Worm (Caenorhabditis elegans) whole organism, L4 larva: ENCODE measurements around the gene anmt-2.

Experiments used
- F37D6.2 ChIP-seq: sonication (generic microtip); optimal IDR thresholded peaks from 2 replicates; lab custom pipeline; 2016; ENCODE audit warnings: mild to moderate bottlenecking, missing genetic modification characterization, missing compliant biosample characterization
- F44E2.7 ChIP-seq: fragments of 200-800 bp; sonication (Bioruptor generic); IDR thresholded peaks from 2 replicates; pipeline ENCODE4 v2.1.2; 2022; ENCODE audit warnings: missing genetic modification characterization, missing compliant biosample characterization
- F49E8.2 ChIP-seq: sonication (generic microtip); optimal IDR thresholded peaks from 2 replicates; lab custom pipeline; 2016; ENCODE audit warnings: missing compliant biosample characterization, mild to moderate bottlenecking, missing genetic modification characterization, borderline replicate concordance
- T20F7.1 ChIP-seq: fragments of 200-800 bp; sonication (Bioruptor generic); optimal IDR thresholded peaks from 2 replicates; lab custom pipeline; 2018; ENCODE audit warnings: mild to moderate bottlenecking, missing genetic modification characterization, missing compliant biosample characterization
- T26A8.4 ChIP-seq: fragments of 200-800 bp; sonication (Bioruptor generic); IDR thresholded peaks from 2 replicates; pipeline ENCODE4 v1.3.6; 2022; ENCODE audit warnings: missing genetic modification characterization, missing compliant biosample characterization
- Y105C5A.15 ChIP-seq: fragments of 200-800 bp; sonication (Bioruptor generic); IDR thresholded peaks from 2 replicates; pipeline ENCODE4 v1.3.6; 2022; ENCODE audit warnings: missing genetic modification characterization, missing compliant biosample characterization
- Y48G9A.11 ChIP-seq: fragments of 200-800 bp; sonication (Bioruptor generic); IDR thresholded peaks from 2 replicates; pipeline ENCODE4 v1.3.6; 2022; ENCODE audit warnings: missing genetic modification reagents, missing genetic modification characterization, missing compliant biosample characterization
- Y5F2A.4 ChIP-seq: fragments of 200-800 bp; sonication (Bioruptor generic); optimal IDR thresholded peaks from 2 replicates; lab custom pipeline; 2018; ENCODE audit warnings: mild to moderate bottlenecking, missing genetic modification characterization, missing compliant biosample characterization
- Y75B8A.6 ChIP-seq: fragments of 200-800 bp; sonication (Bioruptor generic); IDR thresholded peaks from 2 replicates; pipeline ENCODE4 v1.3.6; 2022; ENCODE audit warnings: missing genetic modification reagents, missing genetic modification characterization, missing compliant biosample characterization
- ZK337.2 ChIP-seq: fragments of 200-800 bp; sonication (Bioruptor generic); IDR thresholded peaks from 2 replicates; pipeline ENCODE4 v1.3.6; 2022; ENCODE audit warnings: missing genetic modification reagents, missing genetic modification characterization, missing compliant biosample characterization
- ceh-44 ChIP-seq: fragments of 200-800 bp; sonication (Bioruptor generic); IDR thresholded peaks from 2 replicates; pipeline ENCODE4 v1.3.6; 2022; ENCODE audit warnings: missing genetic modification reagents, missing genetic modification characterization, missing compliant biosample characterization
- ceh-62 ChIP-seq: sonication (generic microtip); optimal IDR thresholded peaks from 2 replicates; lab custom pipeline; 2017; ENCODE audit warnings: missing biosample characterization, missing genetic modification characterization
- ceh-82 ChIP-seq: sonication (generic microtip); optimal IDR thresholded peaks from 2 replicates; lab custom pipeline; 2017; ENCODE audit warnings: missing biosample characterization, missing genetic modification characterization
- ces-1 ChIP-seq: fragments of 150-350 bp; sonication (generic microtip); optimal IDR thresholded peaks from 4 replicates; lab custom pipeline; 2014; ENCODE audit warnings: missing biosample characterization, missing genetic modification reagents, missing genetic modification characterization
- daf-16 ChIP-seq, 3 experiments: sonication (generic microtip); optimal IDR thresholded peaks; 2 replicates each; lab custom pipeline; 2016 to 2017; ENCODE audit warnings: missing genetic modification characterization in 3 of 3, missing genetic modification reagents in 3 of 3, mild to moderate bottlenecking in 2 of 3, missing compliant biosample characterization in 2 of 3, missing biosample characterization in 1 of 3, moderate library complexity in 1 of 3
- dmd-6 ChIP-seq: fragments of 200-800 bp; sonication (Bioruptor generic); IDR thresholded peaks from 2 replicates; pipeline ENCODE4 v1.3.6; 2022; ENCODE audit warnings: missing genetic modification reagents, missing genetic modification characterization, missing compliant biosample characterization
- dmd-9 ChIP-seq: fragments of 200-800 bp; sonication (Bioruptor generic); IDR thresholded peaks from 2 replicates; pipeline ENCODE4 v1.3.6; 2022; ENCODE audit warnings: missing genetic modification reagents, missing genetic modification characterization, missing compliant biosample characterization
- dpl-1 ChIP-seq: fragments of 150-350 bp; optimal IDR thresholded peaks from 2 replicates; lab custom pipeline; 2014; ENCODE audit warnings: missing biosample characterization, missing genetic modification reagents, missing genetic modification characterization
- egl-27 ChIP-seq: sonication (generic microtip); optimal IDR thresholded peaks from 3 replicates; lab custom pipeline; 2017; ENCODE audit warnings: missing biosample characterization, missing genetic modification reagents, missing genetic modification characterization
- fos-1 ChIP-seq: fragments of 150-350 bp; optimal IDR thresholded peaks from 2 replicates; lab custom pipeline; 2014; ENCODE audit warnings: missing biosample characterization, missing genetic modification characterization
- hif-1 ChIP-seq, 2 experiments: sonication (generic microtip); optimal IDR thresholded peaks; 2 replicates each; lab custom pipeline; 2016 to 2017; ENCODE audit warnings: missing compliant biosample characterization in 2 of 2, missing genetic modification characterization in 2 of 2, missing genetic modification reagents in 2 of 2, missing genotype in 2 of 2, mild to moderate bottlenecking in 1 of 2
- hlh-11 ChIP-seq: fragments of 200-800 bp; sonication (Bioruptor generic); optimal IDR thresholded peaks from 2 replicates; lab custom pipeline; 2018; ENCODE audit warnings: mild to moderate bottlenecking, missing genetic modification characterization, missing compliant biosample characterization
- hlh-30 ChIP-seq: sonication (generic microtip); optimal IDR thresholded peaks from 2 replicates; lab custom pipeline; 2017; ENCODE audit warnings: antibody characterized with exemption, mild to moderate bottlenecking, missing genetic modification characterization, missing compliant biosample characterization; ENCODE audit not compliant: insufficient read depth
- hmg-1.1 ChIP-seq: fragments of 200-800 bp; sonication (Bioruptor generic); IDR thresholded peaks from 2 replicates; pipeline ENCODE4 v1.3.6; 2022; ENCODE audit warnings: missing genetic modification reagents, missing genetic modification characterization, missing compliant biosample characterization
- lin-13 ChIP-seq: fragments of 150-350 bp; optimal IDR thresholded peaks from 2 replicates; lab custom pipeline; 2014; ENCODE audit warnings: missing biosample characterization, missing genetic modification reagents, missing genetic modification characterization
- lin-39 ChIP-seq: fragments of 150-350 bp; optimal IDR thresholded peaks from 2 replicates; lab custom pipeline; 2014; ENCODE audit warnings: missing biosample characterization, missing genetic modification reagents, missing genetic modification characterization
- lir-3 ChIP-seq: sonication (generic microtip); optimal IDR thresholded peaks from 2 replicates; lab custom pipeline; 2016; ENCODE audit warnings: mild to moderate bottlenecking, missing genetic modification characterization, missing compliant biosample characterization
- lsy-2 ChIP-seq, 2 experiments: fragments of 150-350 bp in 1 of 2; sonication (generic microtip) in 1 of 2; optimal IDR thresholded peaks; 2 replicates each; lab custom pipeline; 2014 to 2017; ENCODE audit warnings: missing biosample characterization in 2 of 2, missing genetic modification characterization in 2 of 2
- madf-5 ChIP-seq, 2 experiments: fragments of 200-800 bp; sonication (Bioruptor generic); IDR thresholded peaks; 2 replicates each; pipeline ENCODE4 v1.3.6; 2022; ENCODE audit warnings: missing compliant biosample characterization in 2 of 2, missing genetic modification characterization in 2 of 2
- madf-9 ChIP-seq: fragments of 200-800 bp; sonication (Bioruptor generic); conservative IDR thresholded peaks from 2 replicates; pipeline ENCODE4 v1.3.6; 2022; ENCODE audit warnings: missing genetic modification reagents, missing genetic modification characterization, missing compliant biosample characterization
- mdl-1 ChIP-seq, 2 experiments: fragments of 150-350 bp in 1 of 2; sonication (generic microtip) in 1 of 2; optimal IDR thresholded peaks; 2 replicates each; lab custom pipeline; 2014 to 2017; ENCODE audit warnings: missing biosample characterization in 2 of 2, missing genetic modification characterization in 2 of 2
- mxl-2 ChIP-seq: fragments of 200-800 bp; sonication (Bioruptor generic); conservative IDR thresholded peaks from 2 replicates; pipeline ENCODE4 v1.3.6; 2022; ENCODE audit warnings: missing genetic modification reagents, missing genetic modification characterization, missing compliant biosample characterization
- mxl-3 ChIP-seq: fragments of 200-800 bp; sonication (Bioruptor generic); optimal IDR thresholded peaks from 2 replicates; lab custom pipeline; 2018; ENCODE audit warnings: mild to moderate bottlenecking, missing genetic modification characterization, missing compliant biosample characterization
- nhr-102 ChIP-seq: sonication (generic microtip); optimal IDR thresholded peaks from 2 replicates; lab custom pipeline; 2016; ENCODE audit warnings: mild to moderate bottlenecking, missing genetic modification characterization, moderate library complexity, missing compliant biosample characterization
- nhr-237 ChIP-seq: sonication (generic microtip); optimal IDR thresholded peaks from 2 replicates; lab custom pipeline; 2017; ENCODE audit warnings: missing biosample characterization, missing genetic modification characterization
- nhr-25 ChIP-seq: sonication (generic microtip); optimal IDR thresholded peaks from 2 replicates; lab custom pipeline; 2017; ENCODE audit warnings: missing genetic modification characterization, mild to moderate bottlenecking, missing compliant biosample characterization, antibody characterized with exemption, moderate library complexity, borderline replicate concordance; ENCODE audit not compliant: insufficient read depth
- nhr-28 ChIP-seq: fragments of 150-350 bp; optimal IDR thresholded peaks from 2 replicates; lab custom pipeline; 2014; ENCODE audit warnings: missing biosample characterization, missing genetic modification characterization
- nhr-48 ChIP-seq: sonication (generic microtip); optimal IDR thresholded peaks from 2 replicates; lab custom pipeline; 2016; ENCODE audit warnings: mild to moderate bottlenecking, missing genetic modification characterization, missing compliant biosample characterization
- nhr-6 ChIP-seq: fragments of 150-350 bp; optimal IDR thresholded peaks from 2 replicates; lab custom pipeline; 2014; ENCODE audit warnings: missing biosample characterization, missing genetic modification characterization
- pha-4 ChIP-seq, 2 experiments: fragments of 150-350 bp in 1 of 2; fragments of 200-800 bp in 1 of 2; sonication (Bioruptor generic) in 1 of 2; IDR thresholded peaks in 1 of 2; optimal IDR thresholded peaks in 1 of 2; 2 replicates each; pipeline versions ENCODE4 v1.3.6 to Lab custom; 2014 to 2022; ENCODE audit warnings: missing genetic modification characterization in 2 of 2, missing genetic modification reagents in 2 of 2, missing biosample characterization in 1 of 2, missing compliant biosample characterization in 1 of 2
- php-3 ChIP-seq: fragments of 200-800 bp; sonication (Bioruptor generic); IDR thresholded peaks from 2 replicates; pipeline ENCODE4 v1.3.6; 2022; ENCODE audit warnings: missing genetic modification reagents, missing genetic modification characterization, missing compliant biosample characterization
- sdz-12 ChIP-seq: fragments of 200-800 bp; sonication (Bioruptor generic); optimal IDR thresholded peaks from 2 replicates; lab custom pipeline; 2018; ENCODE audit warnings: mild to moderate bottlenecking, missing genetic modification characterization, missing compliant biosample characterization
- spr-1 ChIP-seq: sonication (generic microtip); optimal IDR thresholded peaks from 2 replicates; lab custom pipeline; 2016; ENCODE audit warnings: mild to moderate bottlenecking, missing genetic modification characterization, missing compliant biosample characterization
- zfp-2 ChIP-seq: sonication (generic microtip); optimal IDR thresholded peaks from 2 replicates; lab custom pipeline; 2016; ENCODE audit warnings: mild to moderate bottlenecking, missing genetic modification characterization, missing compliant biosample characterization
- zip-2 ChIP-seq: fragments of 150-350 bp; optimal IDR thresholded peaks from 2 replicates; lab custom pipeline; 2014; ENCODE audit warnings: missing biosample characterization, missing genetic modification characterization
- ztf-11 ChIP-seq: fragments of 150-350 bp; optimal IDR thresholded peaks from 2 replicates; lab custom pipeline; 2014; ENCODE audit warnings: missing biosample characterization, missing genetic modification characterization

The anmt-2 gene

DNA sequence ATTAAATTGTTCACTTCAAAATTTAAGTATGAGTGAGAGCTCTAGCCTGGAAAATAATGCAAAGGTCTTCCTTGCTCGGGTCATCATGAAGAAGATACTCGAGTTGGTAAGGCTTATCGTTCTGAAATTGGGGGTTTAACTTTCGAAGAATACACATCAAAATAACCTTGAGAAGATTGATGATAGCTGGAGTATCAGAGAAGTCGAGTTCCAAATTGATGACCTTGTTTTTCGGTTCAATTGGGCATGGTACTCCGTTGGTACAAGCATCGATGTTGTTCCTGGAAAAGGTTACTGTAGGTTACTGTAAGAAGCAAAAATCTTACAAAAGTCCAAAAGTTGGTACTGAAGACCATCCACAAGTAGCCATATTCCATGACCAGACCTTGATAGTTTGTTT lies 18.6 kb upstream of the anmt-2 start:
- TF ChIP-seq dmd-9 (GFP tag; lab: Robert Waterston, UW): no peak
- TF ChIP-seq hmg-1.1: no peak
- no peak for TF ChIP-seq ceh-44 (GFP tag; lab: Robert Waterston, UW)
- no peak for TF ChIP-seq nhr-237
- TF ChIP-seq fos-1 (tag; lab: Kevin White, UChicago): no peak
- TF ChIP-seq mdl-1 (tag; optimal IDR thresholded peaks at IDR 0.05; lab: Kevin White, UChicago): no peak
- TF ChIP-seq madf-5 (GFP tag; IDR thresholded peaks at IDR 0.05; lab: Robert Waterston, UW): no peak
- TF ChIP-seq zip-2 (tag; lab: Kevin White, UChicago): no peak
- no peak for TF ChIP-seq dmd-6
- TF ChIP-seq ztf-11 (tag; lab: Kevin White, UChicago): no peak
- TF ChIP-seq sdz-12 (GFP tag; lab: Kevin White, UChicago): no peak
- no peak for TF ChIP-seq madf-9 (GFP tag; lab: Robert Waterston, UW)
- TF ChIP-seq lsy-2 (tag; optimal IDR thresholded peaks at IDR 0.05; lab: Kevin White, UChicago): no peak
- TF ChIP-seq lir-3 (tag; lab: Kevin White, UChicago): no peak
- no peak for TF ChIP-seq F37D6.2 (tag; lab: Kevin White, UChicago)
- TF ChIP-seq ceh-62: no peak
- no peak for TF ChIP-seq mxl-3 (GFP tag; lab: Kevin White, UChicago)
- TF ChIP-seq zfp-2 (tag; lab: Kevin White, UChicago): no peak
- TF ChIP-seq spr-1 (tag; lab: Kevin White, UChicago): no peak
- no peak for TF ChIP-seq dpl-1 (GFP tag; lab: Kevin White, UChicago)

DNA sequence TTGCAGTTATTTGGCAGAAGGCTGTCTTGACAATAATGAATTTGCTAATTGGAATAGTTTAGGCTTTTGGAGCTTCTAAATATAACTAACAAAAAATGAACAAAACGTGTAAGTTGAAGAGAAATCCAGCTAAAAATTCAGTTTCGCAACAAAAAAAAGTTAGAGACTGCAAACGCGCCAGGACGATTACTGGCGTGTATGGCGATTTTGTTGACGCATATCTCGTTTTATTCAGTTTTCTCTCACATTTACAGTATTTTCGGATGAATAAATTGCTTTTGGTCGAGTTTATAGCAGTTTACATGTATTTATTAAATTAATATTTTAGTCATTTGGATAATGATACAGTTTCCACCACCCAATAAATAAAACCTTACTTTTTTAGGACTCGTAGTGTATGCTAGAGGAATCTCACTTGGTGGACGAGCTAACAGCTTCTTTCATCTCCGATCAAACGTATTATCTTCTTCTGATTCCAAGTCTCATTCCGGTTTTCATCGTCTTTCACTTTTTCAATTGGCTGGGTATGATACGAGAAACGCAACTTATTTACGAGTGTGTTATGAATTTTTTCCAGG lies 15.6 kb upstream of the anmt-2 start, which contains the start of the genes abcf-3 and F42A10.5:
TSS of gene abcf-3 (plus strand) at position 384 of the 578 bp plus-strand sequence.
TSS of gene F42A10.5 (minus strand) at position 458 of the 578 bp plus-strand sequence.
- no peak for TF ChIP-seq Y48G9A.11 (GFP tag; lab: Robert Waterston, UW)
- TF ChIP-seq lin-39 (tag; lab: Kevin White, UChicago): no peak
- TF ChIP-seq ces-1 (GFP tag; lab: Kevin White, UChicago): no peak
- TF ChIP-seq ceh-82: no peak
- TF ChIP-seq spr-1 (tag; lab: Kevin White, UChicago): no peak
- TF ChIP-seq pha-4 (GFP tag; IDR thresholded peaks at IDR 0.05; lab: Robert Waterston, UW): no peak
- peak; percentile 30 for TF ChIP-seq pha-4 (tag; optimal IDR thresholded peaks at IDR 0.05; lab: Kevin White, UChicago)
- no peak for TF ChIP-seq ZK337.2
- TF ChIP-seq T26A8.4 (GFP tag; lab: Robert Waterston, UW): peak; percentile 29; the same call in 1 of the 2 replicates
- TF ChIP-seq lin-13 (GFP tag; lab: Kevin White, UChicago): peak; percentile 23
- no peak for TF ChIP-seq mxl-2 (GFP tag; lab: Robert Waterston, UW)
- TF ChIP-seq nhr-48 (tag; lab: Kevin White, UChicago): no peak
- no peak for TF ChIP-seq Y75B8A.6
- no peak for TF ChIP-seq zip-2 (tag; lab: Kevin White, UChicago)
- peak in 1 of 2 experiments; percentile 65 for TF ChIP-seq hif-1 (tag; optimal IDR thresholded peaks at IDR 0.05; lab: Kevin White, UChicago)
- TF ChIP-seq sdz-12 (GFP tag; lab: Kevin White, UChicago): no peak
- TF ChIP-seq Y5F2A.4 (GFP tag; lab: Kevin White, UChicago): no peak
- TF ChIP-seq nhr-28 (tag; lab: Kevin White, UChicago): no peak
- peak; percentile 53 for TF ChIP-seq dmd-6
- peak; percentile 37 for TF ChIP-seq hlh-30 (tag; lab: Kevin White, UChicago)
- TF ChIP-seq F49E8.2: no peak
- TF ChIP-seq hlh-11 (tag; lab: Kevin White, UChicago): peak; percentile 56
- TF ChIP-seq lsy-2 (tag; optimal IDR thresholded peaks at IDR 0.05; lab: Kevin White, UChicago): peak in 1 of 2 experiments; percentile 84
- 0 out of 2 replicates have a peak, but pooled peaks have one; percentile 29 for TF ChIP-seq hmg-1.1
- TF ChIP-seq zfp-2 (tag; lab: Kevin White, UChicago): no peak
- TF ChIP-seq daf-16 (GFP tag; optimal IDR thresholded peaks at IDR 0.05; lab: Kevin White, UChicago): no peak
- TF ChIP-seq daf-16 (tag; optimal IDR thresholded peaks at IDR 0.05; lab: Kevin White, UChicago): peak; percentile 22
- peak; percentile 15 for TF ChIP-seq nhr-102 (tag; lab: Kevin White, UChicago)
- TF ChIP-seq egl-27: no peak
- TF ChIP-seq Y105C5A.15 (GFP tag; lab: Robert Waterston, UW): no peak
- TF ChIP-seq fos-1 (tag; lab: Kevin White, UChicago): no peak
- TF ChIP-seq F37D6.2 (tag; lab: Kevin White, UChicago): peak; percentile 36
- TF ChIP-seq nhr-6: no peak
- TF ChIP-seq php-3 (GFP tag; lab: Robert Waterston, UW): no peak
- TF ChIP-seq nhr-25 (tag; lab: Kevin White, UChicago): no peak
- peak; percentile 63 for TF ChIP-seq T20F7.1 (GFP tag; lab: Kevin White, UChicago)
- TF ChIP-seq dpl-1 (GFP tag; lab: Kevin White, UChicago): peak; percentile 74
- TF ChIP-seq F44E2.7 (GFP tag; lab: Robert Waterston, UW): no peak
